Worm (Caenorhabditis elegans) whole organism, L2 larva: ENCODE data around the gene Y59E1A.4.

Experiments
- F13H6.1 ChIP-seq: sonication (generic microtip); optimal IDR thresholded peaks from 2 replicates; lab custom pipeline; 2016; ENCODE audit warnings: missing genetic modification characterization, missing compliant biosample characterization
- Y55F3AM.14 ChIP-seq: fragments of 200-800 bp; sonication (Bioruptor generic); optimal IDR thresholded peaks from 2 replicates; lab custom pipeline; 2018; ENCODE audit warnings: mild to moderate bottlenecking, missing genetic modification characterization, missing compliant biosample characterization
- alr-1 ChIP-seq: fragments of 150-350 bp; optimal IDR thresholded peaks from 2 replicates; lab custom pipeline; 2014; ENCODE audit warnings: missing biosample characterization, missing genetic modification characterization
- aly-2 ChIP-seq: fragments of 150-350 bp; optimal IDR thresholded peaks from 2 replicates; lab custom pipeline; 2014; ENCODE audit warnings: missing biosample characterization, missing genetic modification characterization
- ama-1 ChIP-seq: fragments of 150-350 bp; optimal IDR thresholded peaks from 2 replicates; lab custom pipeline; 2018; ENCODE audit warnings: inconsistent platforms
- blmp-1 ChIP-seq: sonication (generic microtip); optimal IDR thresholded peaks from 2 replicates; lab custom pipeline; 2017; ENCODE audit warnings: missing genetic modification characterization, mild to moderate bottlenecking, missing compliant biosample characterization, antibody characterized with exemption, moderate library complexity; ENCODE audit not compliant: insufficient read depth
- crh-2 ChIP-seq: sonication (generic microtip); optimal IDR thresholded peaks from 2 replicates; lab custom pipeline; 2017; ENCODE audit warnings: missing biosample characterization, missing genetic modification characterization
- dmd-4 ChIP-seq: sonication (generic microtip); optimal IDR thresholded peaks from 2 replicates; lab custom pipeline; 2017; ENCODE audit warnings: missing biosample characterization, missing genetic modification characterization
- elt-3 ChIP-seq: sonication (generic microtip); optimal IDR thresholded peaks from 2 replicates; lab custom pipeline; 2017; ENCODE audit warnings: missing biosample characterization, missing genetic modification characterization
- gmeb-1 ChIP-seq: fragments of 150-350 bp; optimal IDR thresholded peaks from 2 replicates; lab custom pipeline; 2014; ENCODE audit warnings: missing biosample characterization, missing genetic modification characterization
- lin-11 ChIP-seq: fragments of 150-350 bp; sonication (generic microtip); optimal IDR thresholded peaks from 2 replicates; lab custom pipeline; 2014; ENCODE audit warnings: missing biosample characterization, missing genetic modification characterization, inconsistent platforms, mixed read lengths
- lin-13 ChIP-seq: fragments of 150-350 bp; optimal IDR thresholded peaks from 2 replicates; lab custom pipeline; 2014; ENCODE audit warnings: missing biosample characterization, missing genetic modification reagents, missing genetic modification characterization
- lin-39 ChIP-seq: fragments of 150-350 bp; optimal IDR thresholded peaks from 2 replicates; lab custom pipeline; 2014; ENCODE audit warnings: missing biosample characterization, missing genetic modification reagents, missing genetic modification characterization
- mdl-1 ChIP-seq, 2 experiments: fragments of 150-350 bp in 1 of 2; sonication (generic microtip) in 1 of 2; optimal IDR thresholded peaks; 2 replicates each; lab custom pipeline; 2017; ENCODE audit warnings: missing biosample characterization in 2 of 2, missing genetic modification characterization in 2 of 2
- nhr-11 ChIP-seq: fragments of 150-350 bp; optimal IDR thresholded peaks from 2 replicates; lab custom pipeline; 2014; ENCODE audit warnings: missing biosample characterization, missing genetic modification characterization
- nhr-12 ChIP-seq: fragments of 150-350 bp; optimal IDR thresholded peaks from 2 replicates; lab custom pipeline; 2014; ENCODE audit warnings: missing biosample characterization, missing genetic modification characterization
- nhr-129 ChIP-seq: fragments of 150-350 bp; optimal IDR thresholded peaks from 2 replicates; lab custom pipeline; 2014; ENCODE audit warnings: missing biosample characterization, missing genetic modification characterization
- nhr-21 ChIP-seq: fragments of 150-350 bp; optimal IDR thresholded peaks from 2 replicates; lab custom pipeline; 2014; ENCODE audit warnings: missing biosample characterization, missing genetic modification characterization
- nhr-23 ChIP-seq: fragments of 150-350 bp; optimal IDR thresholded peaks from 2 replicates; lab custom pipeline; 2014; ENCODE audit warnings: missing biosample characterization, missing genetic modification reagents, missing genetic modification characterization
- nhr-237 ChIP-seq: fragments of 150-350 bp; optimal IDR thresholded peaks from 2 replicates; lab custom pipeline; 2014; ENCODE audit warnings: missing biosample characterization, missing genetic modification characterization
- nhr-25 ChIP-seq: fragments of 150-350 bp; sonication (generic microtip); optimal IDR thresholded peaks from 3 replicates; lab custom pipeline; 2014; ENCODE audit warnings: missing biosample characterization, missing genetic modification characterization
- nhr-6 ChIP-seq: fragments of 150-350 bp; optimal IDR thresholded peaks from 2 replicates; lab custom pipeline; 2014; ENCODE audit warnings: missing biosample characterization, missing genetic modification characterization
- peb-1 ChIP-seq: fragments of 150-350 bp; optimal IDR thresholded peaks from 2 replicates; lab custom pipeline; 2014; ENCODE audit warnings: missing biosample characterization, missing genetic modification characterization
- sem-4 ChIP-seq: fragments of 150-350 bp; optimal IDR thresholded peaks from 2 replicates; lab custom pipeline; 2014; ENCODE audit warnings: missing biosample characterization, missing genetic modification reagents, missing genetic modification characterization
- skn-1 ChIP-seq: sonication (generic microtip); optimal IDR thresholded peaks from 2 replicates; lab custom pipeline; 2017; ENCODE audit warnings: missing biosample characterization, missing genetic modification characterization
- sma-3 ChIP-seq: sonication (generic microtip); optimal IDR thresholded peaks from 2 replicates; lab custom pipeline; 2016; ENCODE audit warnings: missing genetic modification reagents, missing genetic modification characterization, missing compliant biosample characterization
- sma-9 ChIP-seq, 2 experiments: fragments of 150-350 bp in 1 of 2; sonication (generic microtip) in 1 of 2; optimal IDR thresholded peaks; 2 replicates each; lab custom pipeline; 2014 to 2016; ENCODE audit warnings: missing genetic modification characterization in 2 of 2, mild to moderate bottlenecking in 1 of 2, missing biosample characterization in 1 of 2, missing compliant biosample characterization in 1 of 2, missing genetic modification reagents in 1 of 2, moderate library complexity in 1 of 2
- snpc-4 ChIP-seq: fragments of 150-350 bp; optimal IDR thresholded peaks from 2 replicates; lab custom pipeline; 2014; ENCODE audit warnings: missing biosample characterization, missing genetic modification characterization
- unc-39 ChIP-seq: fragments of 150-350 bp; optimal IDR thresholded peaks from 2 replicates; lab custom pipeline; 2014; ENCODE audit warnings: missing biosample characterization, missing genetic modification characterization
- unc-55 ChIP-seq: fragments of 150-350 bp; sonication (generic microtip); optimal IDR thresholded peaks from 3 replicates; lab custom pipeline; 2014; ENCODE audit warnings: missing biosample characterization, missing genetic modification reagents, missing genetic modification characterization
- zag-1 ChIP-seq: fragments of 150-350 bp; optimal IDR thresholded peaks from 2 replicates; lab custom pipeline; 2014; ENCODE audit warnings: missing biosample characterization, missing genetic modification characterization
- ztf-1 ChIP-seq: fragments of 200-800 bp; sonication (Bioruptor generic); conservative IDR thresholded peaks from 2 replicates; pipeline ENCODE4 v1.3.6; 2022; ENCODE audit warnings: missing genetic modification characterization, missing compliant biosample characterization
- ztf-11 ChIP-seq: sonication (generic microtip); optimal IDR thresholded peaks from 2 replicates; lab custom pipeline; 2017; ENCODE audit warnings: missing biosample characterization, missing genetic modification characterization
- ztf-4 ChIP-seq: fragments of 150-350 bp; optimal IDR thresholded peaks from 2 replicates; lab custom pipeline; 2014; ENCODE audit warnings: missing biosample characterization, missing genetic modification characterization

Y59E1A.4 gene

DNA sequence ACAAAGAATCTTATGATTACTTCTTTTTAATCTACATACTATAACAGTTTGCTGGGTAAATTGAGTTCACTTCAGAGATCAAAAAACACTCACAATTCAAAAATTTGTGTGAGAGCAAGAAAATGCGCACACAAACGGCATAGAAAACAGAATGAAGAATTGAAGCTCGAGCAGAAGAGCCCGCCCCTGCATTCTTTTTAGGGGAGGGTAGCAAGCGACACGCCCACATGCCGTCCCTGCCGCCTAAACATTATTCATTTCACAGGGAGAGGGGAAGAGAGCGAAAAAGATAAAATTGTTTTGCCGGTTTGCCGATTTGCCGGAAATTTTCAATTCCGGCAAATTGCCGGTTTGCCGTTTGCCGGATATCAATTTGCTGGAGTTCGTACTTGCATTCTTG is 30.4 kb downstream of the Y59E1A.4 start (continued):
- TF ChIP-seq mdl-1 (tag; optimal IDR thresholded peaks at IDR 0.05; lab: Kevin White, UChicago) (peak; percentile 50 to 61), nhr-129 (tag; lab: Kevin White, UChicago) (peak; percentile 82), gmeb-1 (tag; lab: Kevin White, UChicago) (peak; percentile 75), aly-2 (tag; lab: Kevin White, UChicago) (no peak), elt-3 (tag; lab: Kevin White, UChicago) (no peak), unc-55 (GFP tag; lab: Kevin White, UChicago) (peak; percentile 92), unc-39 (tag; lab: Kevin White, UChicago) (no peak), crh-2 (tag; lab: Kevin White, UChicago) (peak; percentile 63), alr-1 (no peak), nhr-21 (peak; percentile 77), zag-1 (tag; lab: Kevin White, UChicago) (peak; percentile 55), nhr-11 (tag; lab: Kevin White, UChicago) (no peak), sma-3 (peak; percentile 83), ama-1 (lab: Kevin White, UChicago) (no peak), skn-1 (tag; lab: Kevin White, UChicago) (no peak), nhr-12 (no peak), dmd-4 (tag; lab: Kevin White, UChicago) (no peak), lin-13 (no peak), F13H6.1 (tag; lab: Kevin White, UChicago) (peak; percentile 78)

DNA sequence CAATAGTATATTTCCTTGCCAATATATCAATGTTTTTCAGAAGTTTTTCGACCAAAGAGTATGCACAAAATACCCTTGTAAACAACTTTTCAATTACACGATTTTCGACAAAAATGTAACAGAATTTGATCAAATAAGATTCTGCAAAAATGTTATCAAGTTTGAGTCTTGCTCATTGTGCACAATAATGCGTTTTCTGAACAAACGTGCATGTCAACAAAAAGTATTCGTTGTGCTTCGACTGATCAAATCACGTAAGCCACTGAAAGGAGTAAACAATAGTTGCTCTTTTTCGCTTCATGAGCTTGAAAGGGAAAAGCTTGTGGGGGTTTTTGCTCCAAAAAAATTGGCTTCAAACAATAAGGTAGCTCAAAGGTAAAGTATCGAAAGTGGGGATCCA is 32.8 kb downstream of the Y59E1A.4 start:
- TF ChIP-seq sem-4 = no peak
- TF ChIP-seq blmp-1 (tag; lab: Kevin White, UChicago) = no peak
- TF ChIP-seq gmeb-1 (tag; lab: Kevin White, UChicago) = no peak
- no peak for TF ChIP-seq ztf-4 (tag; lab: Kevin White, UChicago)

DNA sequence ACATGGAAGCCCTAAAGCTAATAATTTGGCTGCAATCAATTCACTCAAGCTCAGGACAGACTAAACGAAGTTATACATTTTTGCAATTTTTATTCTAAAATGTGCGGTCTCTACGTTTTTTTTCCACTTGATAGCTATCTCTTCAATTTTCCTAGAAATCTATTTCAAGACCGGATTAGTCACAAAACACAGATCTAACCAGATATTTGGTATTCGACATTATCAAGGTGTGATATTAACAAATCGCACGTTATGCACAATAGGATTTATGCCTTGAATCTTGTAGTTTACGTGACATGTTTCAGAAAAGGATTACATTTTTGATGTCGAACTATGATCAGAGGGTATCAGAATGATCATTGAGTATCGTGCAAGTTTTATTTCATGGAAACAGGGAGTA is 38.3 kb downstream of the Y59E1A.4 start:
- TF ChIP-seq dmd-4 (tag; lab: Kevin White, UChicago) (no peak), snpc-4 (tag; lab: Kevin White, UChicago) (no peak), lin-39 (tag; lab: Kevin White, UChicago) (no peak), crh-2 (tag; lab: Kevin White, UChicago) (no peak), sma-9 (GFP tag; optimal IDR thresholded peaks at IDR 0.05; lab: Kevin White, UChicago) (no peak), sma-9 (tag; optimal IDR thresholded peaks at IDR 0.05; lab: Kevin White, UChicago) (no peak), skn-1 (tag; lab: Kevin White, UChicago) (no peak), zag-1 (tag; lab: Kevin White, UChicago) (no peak), nhr-6 (tag; lab: Kevin White, UChicago) (no peak), nhr-23 (tag; lab: Kevin White, UChicago) (no peak), sem-4 (no peak), nhr-25 (tag; lab: Kevin White, UChicago) (no peak)

- TF ChIP-seq F13H6.1 (tag; lab: Kevin White, UChicago) (no peak), ztf-1 (GFP tag; lab: Robert Waterston, UW) (no peak), nhr-237 (tag; lab: Kevin White, UChicago) (no peak), lin-39 (tag; lab: Kevin White, UChicago) (no peak), alr-1 (no peak), ztf-11 (tag; lab: Kevin White, UChicago) (no peak), nhr-11 (tag; lab: Kevin White, UChicago) (no peak)
Measured at ce11 chrX:1897243-1897642, 42.5 kb downstream of the Y59E1A.4 start, which contains the start of gene B0294.1. Gene B0294.1, minus strand, starts transcription at chrX:1897343.

ce11 chrX:1891887-1892286 is 47.9 kb downstream of the Y59E1A.4 start, which contains the start of gene B0294.3:
Gene B0294.3, plus strand, starts transcription at chrX:1892187.
- no peak for TF ChIP-seq nhr-237 (tag; lab: Kevin White, UChicago)
- no peak for TF ChIP-seq nhr-129 (tag; lab: Kevin White, UChicago)
- no peak for TF ChIP-seq lin-11 (tag; lab: Kevin White, UChicago)
- TF ChIP-seq nhr-25 (tag; lab: Kevin White, UChicago) = no peak
- TF ChIP-seq peb-1 = no peak
- no peak for TF ChIP-seq alr-1
- no peak for TF ChIP-seq mdl-1 (tag; optimal IDR thresholded peaks at IDR 0.05; lab: Kevin White, UChicago)
- no peak for TF ChIP-seq unc-39 (tag; lab: Kevin White, UChicago)
- no peak for TF ChIP-seq gmeb-1 (tag; lab: Kevin White, UChicago)
- TF ChIP-seq crh-2 (tag; lab: Kevin White, UChicago) = no peak
- TF ChIP-seq sem-4 = no peak
- TF ChIP-seq Y55F3AM.14 (GFP tag; lab: Kevin White, UChicago) = no peak
- TF ChIP-seq nhr-6 (tag; lab: Kevin White, UChicago) = no peak
- TF ChIP-seq zag-1 (tag; lab: Kevin White, UChicago) = no peak
- no peak for TF ChIP-seq nhr-21
